Worm (Caenorhabditis elegans): ENCODE measurements around the gene F13H8.12.

F13H8.12 gene

ce11 chrII:6252707-6253106 is 9.6 kb upstream of the F13H8.12 start (continued):
- TF ChIP-seq madf-3 (GFP tag; IDR thresholded peaks at IDR 0.05) (0 out of 2 replicates have a peak, but pooled peaks have one; percentile 59), him-1 (tag; optimal IDR thresholded peaks at IDR 0.05) (peak; percentile 18), pbrm-1 (GFP tag; IDR thresholded peaks at IDR 0.05) (0 out of 2 replicates have a peak, but pooled peaks have one; percentile 29), nhr-80 (tag; optimal IDR thresholded peaks at IDR 0.05) (no peak), lin-35 (GFP tag; optimal IDR thresholded peaks at IDR 0.05) (no peak), ccch-3 (GFP tag; optimal IDR thresholded peaks at IDR 0.05) (no peak), snpc-4 (GFP tag; optimal IDR thresholded peaks at IDR 0.05) (no peak), snpc-4 (tag; optimal IDR thresholded peaks at IDR 0.05) (peak in 1 of 4 experiments; percentile 36), B0336.3 (GFP tag; IDR thresholded peaks at IDR 0.05) (peak; percentile 55; the same call in 1 of the 2 replicates), Y56A3A.18 (GFP tag; IDR thresholded peaks at IDR 0.05) (peak; percentile 63; the same call in 1 of the 2 replicates), snpc-3.4 (tag; optimal IDR thresholded peaks at IDR 0.05) (peak; percentile 33), ceh-100 (GFP tag; IDR thresholded peaks at IDR 0.05) (no peak), ekl-4 (GFP tag; IDR thresholded peaks at IDR 0.05) (peak; percentile 73), Y79H2A.3 (GFP tag; conservative IDR thresholded peaks at IDR 0.05) (peak; percentile 60; the same call in 1 of the 2 replicates), aptf-3 (GFP tag; IDR thresholded peaks at IDR 0.05) (0 out of 2 replicates have a peak, but pooled peaks have one; percentile 18), ceh-79 (tag; optimal IDR thresholded peaks at IDR 0.05) (peak; percentile 44), lin-54 (GFP tag; optimal IDR thresholded peaks at IDR 0.05) (peak; percentile 44), athp-1 (tag; optimal IDR thresholded peaks at IDR 0.05) (peak; percentile 33), attf-6 (GFP tag; IDR thresholded peaks at IDR 0.05) (peak; percentile 68; the same call in 1 of the 2 replicates), nhr-179 (tag; optimal IDR thresholded peaks at IDR 0.05) (no peak), xnd-1 (tag; optimal IDR thresholded peaks at IDR 0.05) (peak; percentile 39), F49E8.2 (tag; optimal IDR thresholded peaks at IDR 0.05; ENCODE audit: insufficient read depth) (peak; percentile 31)

- TF ChIP-seq chd-7 (tag; optimal IDR thresholded peaks at IDR 0.05) (no peak), hrde-1 (tag; optimal IDR thresholded peaks at IDR 0.05; ENCODE audit: borderline replicate concordance) (no peak), lin-40 (tag; optimal IDR thresholded peaks at IDR 0.05) (no peak), nfya-1 (tag; optimal IDR thresholded peaks at IDR 0.05; ENCODE audit: borderline replicate concordance, insufficient read depth) (no peak), snpc-1.3 (tag; optimal IDR thresholded peaks at IDR 0.05; ENCODE audit: insufficient read depth) (no peak), snpc-3.4 (tag; optimal IDR thresholded peaks at IDR 0.05) (no peak), Y67H2A.10 (GFP tag; conservative IDR thresholded peaks at IDR 0.05) (no peak), C17E4.6 (GFP tag; IDR thresholded peaks at IDR 0.05) (no peak)
Measured at ce11 chrII:6256024-6256423, 6.3 kb upstream of the F13H8.12 start, which contains the start of gene F13H8.5. F13H8.5 (minus strand) TSS chrII:6256124.

- TF ChIP-seq chd-7 (tag; optimal IDR thresholded peaks at IDR 0.05), result no peak
- no peak for TF ChIP-seq hsf-1 (GFP tag; IDR thresholded peaks at IDR 0.05)
- TF ChIP-seq nhr-80 (tag; optimal IDR thresholded peaks at IDR 0.05), result no peak
- TF ChIP-seq ceh-91 (GFP tag; IDR thresholded peaks at IDR 0.05), result no peak
- TF ChIP-seq ama-1 (optimal IDR thresholded peaks at IDR 0.05), result no peak
- no peak for TF ChIP-seq ama-1 (GFP tag; optimal IDR thresholded peaks at IDR 0.05)
- TF ChIP-seq lin-35 (GFP tag; optimal IDR thresholded peaks at IDR 0.05), result no peak
Measured at ce11 chrII:6257220-6257877, 5.0 kb upstream of the F13H8.12 start.

ce11 chrII:6259867-6260266 is 2.5 kb upstream of the F13H8.12 start, which contains the start of gene F13H8.11:
F13H8.11 (minus strand) TSS chrII:6260021.
- TF ChIP-seq nhr-80 (tag; optimal IDR thresholded peaks at IDR 0.05) (peak; percentile 58), unc-62 (GFP tag; optimal IDR thresholded peaks at IDR 0.05) (no peak)
